Worm (Caenorhabditis elegans) whole organism, L4 larva: Measurements from ENCODE around the gene tiar-2.

Source experiments
- fkh-10 ChIP-seq: fragments of 150-350 bp; optimal IDR thresholded peaks from 2 replicates; lab custom pipeline; 2014; ENCODE audit warnings: missing biosample characterization, missing genetic modification reagents, missing genetic modification characterization
- mep-1 ChIP-seq: fragments of 150-350 bp; sonication (generic microtip); optimal IDR thresholded peaks from 3 replicates; lab custom pipeline; 2014; ENCODE audit warnings: missing biosample characterization, missing genetic modification characterization
- snpc-1.2 ChIP-seq: fragments of 200-800 bp; sonication (Bioruptor generic); IDR thresholded peaks from 2 replicates; pipeline ENCODE4 v1.3.6; 2022; ENCODE audit warnings: missing genetic modification reagents, missing genetic modification characterization, missing compliant biosample characterization
- unc-39 ChIP-seq: sonication (generic microtip); optimal IDR thresholded peaks from 2 replicates; lab custom pipeline; 2017; ENCODE audit warnings: missing biosample characterization, missing genetic modification characterization

DNA sequence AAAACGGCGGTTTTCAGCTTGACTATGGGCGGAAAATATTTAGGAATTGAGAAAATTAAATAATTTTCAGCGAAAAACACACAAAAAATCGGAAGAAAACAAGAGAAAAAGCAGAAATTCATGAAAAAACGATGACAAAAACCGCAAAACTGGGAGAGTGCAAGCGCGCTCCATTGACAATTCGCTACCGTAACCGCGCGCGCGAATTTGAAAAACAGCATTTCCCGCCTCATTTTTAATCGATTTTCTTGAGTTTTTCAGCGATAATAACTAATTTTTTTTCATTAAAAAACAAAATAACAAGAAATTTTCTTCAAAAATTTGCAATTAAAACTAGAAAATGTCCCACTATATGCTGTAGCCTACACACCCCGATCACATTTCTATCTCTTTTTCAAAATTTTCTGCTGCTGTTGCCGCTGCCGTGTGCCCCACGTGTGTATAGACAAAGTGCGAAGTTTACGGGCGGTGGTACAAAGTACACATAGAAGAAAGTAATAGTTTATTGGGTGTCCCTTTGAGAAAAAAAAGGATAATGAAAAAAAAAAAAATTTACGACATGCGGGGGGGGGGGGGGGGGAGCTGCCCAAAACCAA, 31.5 kb downstream of the tiar-2 start:
- TF ChIP-seq snpc-1.2 (GFP tag; lab: Robert Waterston, UW): peak; percentile 29; the same call in 1 of the 2 replicates
- no peak for TF ChIP-seq unc-39 (tag; lab: Kevin White, UChicago)
- TF ChIP-seq mep-1: peak; percentile 46
- TF ChIP-seq fkh-10 (GFP tag; lab: Kevin White, UChicago): no peak
